Worm (Caenorhabditis elegans) whole organism, late embryonic: Measurements from ENCODE around the gene pxl-1.

Experiments
- K09A11.1 ChIP-seq: sonication (generic microtip); optimal IDR thresholded peaks from 2 replicates; lab custom pipeline; 2017; ENCODE audit warnings: antibody characterized with exemption, mild to moderate bottlenecking, missing genetic modification characterization, missing compliant biosample characterization; ENCODE audit not compliant: insufficient read depth
- ceh-19 ChIP-seq: fragments of 200-800 bp; sonication (Bioruptor generic); optimal IDR thresholded peaks from 2 replicates; lab custom pipeline; 2018; ENCODE audit warnings: mild to moderate bottlenecking, missing genetic modification characterization, missing compliant biosample characterization
- ceh-22 ChIP-seq: sonication (generic microtip); optimal IDR thresholded peaks from 2 replicates; lab custom pipeline; 2017; ENCODE audit warnings: missing biosample characterization, missing genetic modification characterization
- ceh-30 ChIP-seq: fragments of 150-350 bp; optimal IDR thresholded peaks from 2 replicates; lab custom pipeline; 2014; ENCODE audit warnings: missing biosample characterization, missing genetic modification characterization
- ceh-31 ChIP-seq: sonication (generic microtip); optimal IDR thresholded peaks from 2 replicates; lab custom pipeline; 2016; ENCODE audit warnings: missing genetic modification characterization, missing compliant biosample characterization
- ceh-48 ChIP-seq: sonication (generic microtip); optimal IDR thresholded peaks from 2 replicates; lab custom pipeline; 2016; ENCODE audit warnings: missing genetic modification characterization, inconsistent platforms, missing compliant biosample characterization
- ceh-9 ChIP-seq: sonication (generic microtip); optimal IDR thresholded peaks from 2 replicates; lab custom pipeline; 2016; ENCODE audit warnings: mild to moderate bottlenecking, missing genetic modification characterization, inconsistent platforms, missing compliant biosample characterization
- che-1 ChIP-seq: sonication (generic microtip); optimal IDR thresholded peaks from 2 replicates; lab custom pipeline; 2016; ENCODE audit warnings: mild to moderate bottlenecking, missing genetic modification characterization, missing compliant biosample characterization
- dmd-4 ChIP-seq: sonication (generic microtip); optimal IDR thresholded peaks from 2 replicates; lab custom pipeline; 2016; ENCODE audit warnings: borderline replicate concordance, missing genetic modification characterization, missing compliant biosample characterization
- elt-2 ChIP-seq: sonication (generic microtip); optimal IDR thresholded peaks from 2 replicates; lab custom pipeline; 2016; ENCODE audit warnings: missing genetic modification reagents, missing genetic modification characterization, missing compliant biosample characterization
- fax-1 ChIP-seq: sonication (generic microtip); optimal IDR thresholded peaks from 2 replicates; lab custom pipeline; 2016; ENCODE audit warnings: missing genotype, missing genetic modification characterization, missing compliant biosample characterization
- hlh-13 ChIP-seq: fragments of 200-800 bp; sonication (Bioruptor generic); optimal IDR thresholded peaks from 2 replicates; lab custom pipeline; 2018; ENCODE audit warnings: mild to moderate bottlenecking, missing genetic modification characterization, missing compliant biosample characterization
- hlh-15 ChIP-seq: sonication (generic microtip); optimal IDR thresholded peaks from 2 replicates; lab custom pipeline; 2016; ENCODE audit warnings: missing genetic modification characterization, missing compliant biosample characterization
- hlh-30 ChIP-seq: sonication (generic microtip); optimal IDR thresholded peaks from 2 replicates; lab custom pipeline; 2017; ENCODE audit warnings: antibody characterized with exemption, missing genetic modification characterization, missing compliant biosample characterization; ENCODE audit not compliant: insufficient read depth
- hlh-8 ChIP-seq: sonication (generic microtip); optimal IDR thresholded peaks from 2 replicates; lab custom pipeline; 2016; ENCODE audit warnings: missing genotype, missing genetic modification characterization, missing compliant biosample characterization
- lim-6 ChIP-seq: sonication (generic microtip); optimal IDR thresholded peaks from 2 replicates; lab custom pipeline; 2016; ENCODE audit warnings: missing genetic modification characterization, missing compliant biosample characterization
- mec-3 ChIP-seq: sonication (generic microtip); optimal IDR thresholded peaks from 2 replicates; lab custom pipeline; 2016; ENCODE audit warnings: borderline replicate concordance, missing genetic modification characterization, missing compliant biosample characterization
- nfya-1 ChIP-seq: sonication (generic microtip); optimal IDR thresholded peaks from 2 replicates; lab custom pipeline; 2017; ENCODE audit warnings: missing genetic modification characterization, mild to moderate bottlenecking, missing compliant biosample characterization, antibody characterized with exemption, moderate library complexity
- nhr-11 ChIP-seq: fragments of 150-350 bp; optimal IDR thresholded peaks from 2 replicates; lab custom pipeline; 2014; ENCODE audit warnings: missing biosample characterization, missing genetic modification characterization
- pag-3 ChIP-seq: sonication (generic microtip); optimal IDR thresholded peaks from 2 replicates; lab custom pipeline; 2016; ENCODE audit warnings: missing compliant biosample characterization, missing genetic modification characterization, borderline replicate concordance
- pat-9 ChIP-seq: fragments of 200-800 bp; sonication (Bioruptor generic); optimal IDR thresholded peaks from 2 replicates; lab custom pipeline; 2018; ENCODE audit warnings: mild to moderate bottlenecking, missing genetic modification characterization, moderate library complexity, missing compliant biosample characterization
- pax-1 ChIP-seq: fragments of 150-350 bp; optimal IDR thresholded peaks from 2 replicates; lab custom pipeline; 2014; ENCODE audit warnings: missing biosample characterization, missing genetic modification characterization
- pha-4 ChIP-seq: fragments of 150-350 bp; optimal IDR thresholded peaks from 2 replicates; lab custom pipeline; 2018; ENCODE audit warnings: missing biosample characterization, missing genetic modification reagents, missing genetic modification characterization
- pros-1 ChIP-seq: fragments of 150-350 bp; optimal IDR thresholded peaks from 2 replicates; lab custom pipeline; 2014; ENCODE audit warnings: missing biosample characterization, missing genetic modification reagents, missing genetic modification characterization
- ref-2 ChIP-seq: sonication (generic microtip); optimal IDR thresholded peaks from 2 replicates; lab custom pipeline; 2016; ENCODE audit warnings: missing genetic modification characterization, missing compliant biosample characterization
- sox-4 ChIP-seq: sonication (generic microtip); optimal IDR thresholded peaks from 2 replicates; lab custom pipeline; 2017; ENCODE audit warnings: mild to moderate bottlenecking, missing genetic modification characterization, inconsistent platforms, missing compliant biosample characterization
- tbx-2 ChIP-seq: sonication (generic microtip); optimal IDR thresholded peaks from 2 replicates; lab custom pipeline; 2016; ENCODE audit warnings: missing genetic modification characterization, missing compliant biosample characterization
- ttx-3 ChIP-seq: sonication (generic microtip); optimal IDR thresholded peaks from 2 replicates; lab custom pipeline; 2016; ENCODE audit warnings: missing genetic modification reagents, missing genetic modification characterization, missing compliant biosample characterization
- unc-42 ChIP-seq: sonication (generic microtip); optimal IDR thresholded peaks from 2 replicates; lab custom pipeline; 2016; ENCODE audit warnings: missing genotype, missing genetic modification characterization, missing compliant biosample characterization
- unc-55 ChIP-seq: sonication (generic microtip); optimal IDR thresholded peaks from 2 replicates; lab custom pipeline; 2017; ENCODE audit warnings: missing biosample characterization, missing genetic modification reagents, missing genetic modification characterization

Gene pxl-1

DNA sequence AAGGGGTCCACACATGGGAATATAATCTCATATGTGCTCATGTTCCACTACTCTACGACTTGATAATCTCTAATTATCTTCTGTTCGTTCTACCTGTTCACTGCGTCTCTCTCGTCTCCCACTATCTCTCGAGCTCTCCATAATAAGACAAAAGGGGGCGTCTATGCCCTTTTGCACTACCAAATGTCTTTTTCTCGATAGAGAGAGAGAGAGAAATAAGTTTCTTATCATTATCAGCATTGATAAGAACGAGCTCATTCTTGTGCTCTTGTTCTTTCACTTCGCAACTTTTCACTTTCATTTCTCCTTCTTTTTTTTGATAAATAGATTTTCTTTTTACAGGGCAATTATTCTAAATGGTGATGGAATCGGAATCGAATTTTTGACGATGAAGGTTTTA is 20.1 kb upstream of the pxl-1 start:
- TF ChIP-seq nhr-11 (tag; lab: Kevin White, UChicago) (no peak), elt-2 (tag; lab: Kevin White, UChicago) (peak; percentile 94), dmd-4 (no peak)

DNA sequence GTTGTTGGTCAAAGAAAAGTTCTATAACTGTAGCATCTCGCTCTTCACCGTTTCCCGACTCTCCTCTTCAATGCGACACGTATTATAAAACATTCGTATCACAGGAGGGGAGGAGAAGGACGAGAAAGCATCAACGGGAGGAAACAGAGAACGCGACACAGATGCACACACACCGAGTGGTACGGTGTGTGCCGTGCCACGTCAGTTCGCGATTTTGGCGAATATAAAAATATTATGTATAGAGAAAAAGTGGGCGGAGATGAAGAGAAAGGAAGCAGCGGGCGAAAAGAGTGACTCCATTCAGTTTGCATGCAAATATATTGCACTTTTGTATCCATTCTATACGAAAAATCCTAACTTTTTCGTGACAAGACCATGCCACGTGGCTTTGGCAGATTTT is 18.9 kb upstream of the pxl-1 start:
- TF ChIP-seq elt-2 (tag; lab: Kevin White, UChicago) (peak; percentile 5), hlh-8 (no peak), ceh-31 (no peak), nfya-1 (tag; lab: Kevin White, UChicago) (peak; percentile 55)

DNA sequence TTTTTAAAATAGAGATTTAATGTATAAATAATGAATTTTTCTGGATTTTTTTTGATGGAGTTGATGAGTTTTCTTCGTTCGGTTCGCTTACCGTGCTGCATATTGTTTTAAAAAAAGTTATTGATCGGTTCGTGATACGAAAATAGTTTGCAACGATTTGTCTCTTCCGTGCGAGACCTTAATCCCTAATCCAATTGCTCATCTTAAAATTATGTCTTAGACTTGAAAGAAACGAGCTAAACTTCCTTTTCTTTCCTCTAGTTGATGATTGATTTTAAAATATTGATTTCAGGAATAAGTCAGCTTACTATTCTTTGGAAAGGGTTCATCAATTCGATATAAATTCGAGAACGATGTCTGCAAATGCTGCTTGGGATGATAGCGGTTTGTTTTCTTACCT is 12.6 kb upstream of the pxl-1 start, which contains the start of gene C28H8.3:
Gene C28H8.3, plus strand, starts transcription at position 293 of the 400 bp plus-strand sequence.
- TF ChIP-seq ttx-3 (tag; lab: Kevin White, UChicago), result no peak
- no peak for TF ChIP-seq pha-4
- no peak for TF ChIP-seq hlh-13 (GFP tag; lab: Kevin White, UChicago)

DNA sequence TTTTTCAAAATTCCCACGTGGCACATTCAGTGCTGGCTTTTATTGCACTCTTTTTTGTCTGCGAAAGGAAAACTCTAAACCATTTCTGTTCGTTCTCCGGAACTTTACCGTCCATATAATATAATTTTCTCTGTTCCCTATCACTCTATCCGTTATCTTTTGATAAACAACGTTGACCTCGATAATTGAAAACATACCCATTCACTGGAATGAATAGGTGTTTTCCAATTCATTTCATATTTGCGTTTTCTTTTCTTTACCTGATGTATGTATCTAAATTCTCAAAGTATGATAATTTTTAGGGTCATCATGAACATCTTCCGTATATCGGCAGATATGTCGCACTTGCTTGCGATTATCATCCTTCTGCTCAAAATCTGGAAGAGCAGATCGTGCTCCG is 10.9 kb upstream of the pxl-1 start, which contains the start of gene erd-2.2:
Gene erd-2.2, plus strand, starts transcription at position 301 of the 400 bp plus-strand sequence.
- TF ChIP-seq hlh-15 (tag; lab: Kevin White, UChicago), result no peak
- no peak for TF ChIP-seq hlh-8
- no peak for TF ChIP-seq ceh-22 (tag; lab: Kevin White, UChicago)
- TF ChIP-seq lim-6 (tag; lab: Kevin White, UChicago), result no peak
- no peak for TF ChIP-seq pax-1 (tag; lab: Kevin White, UChicago)
- TF ChIP-seq pag-3 (tag; lab: Kevin White, UChicago), result no peak
- no peak for TF ChIP-seq tbx-2 (tag; lab: Kevin White, UChicago)
- TF ChIP-seq fax-1 (tag; lab: Kevin White, UChicago), result no peak
- no peak for TF ChIP-seq ref-2 (tag; lab: Kevin White, UChicago)
- no peak for TF ChIP-seq pros-1 (tag; lab: Kevin White, UChicago)

DNA sequence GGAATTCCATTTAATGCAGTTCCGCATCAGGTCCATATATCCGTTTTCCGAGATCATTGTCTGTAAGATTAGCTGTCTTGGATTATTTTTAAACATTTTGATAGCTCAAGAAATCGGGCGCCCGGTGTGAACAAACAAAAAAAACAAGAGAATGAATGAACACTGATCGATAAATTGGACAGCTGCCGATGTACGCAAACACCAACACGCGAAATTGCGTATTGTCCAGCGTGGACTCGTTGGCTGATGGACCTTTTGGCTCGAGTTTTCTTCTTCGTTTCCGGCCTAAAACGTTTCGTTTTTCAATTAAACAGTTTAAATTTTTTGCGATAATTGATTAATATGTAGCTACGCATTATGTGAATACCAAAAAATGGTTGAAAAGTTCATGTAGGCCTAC is 10.2 kb upstream of the pxl-1 start, which contains the start of gene dpff-1:
Gene dpff-1, minus strand, starts transcription at position 288 of the 400 bp plus-strand sequence.
- TF ChIP-seq mec-3 (tag; lab: Kevin White, UChicago), result no peak
- TF ChIP-seq ceh-48 (tag; lab: Kevin White, UChicago), result peak; percentile 85
- no peak for TF ChIP-seq ttx-3 (tag; lab: Kevin White, UChicago)
- TF ChIP-seq che-1 (tag; lab: Kevin White, UChicago), result no peak
- TF ChIP-seq ref-2 (tag; lab: Kevin White, UChicago), result no peak

DNA sequence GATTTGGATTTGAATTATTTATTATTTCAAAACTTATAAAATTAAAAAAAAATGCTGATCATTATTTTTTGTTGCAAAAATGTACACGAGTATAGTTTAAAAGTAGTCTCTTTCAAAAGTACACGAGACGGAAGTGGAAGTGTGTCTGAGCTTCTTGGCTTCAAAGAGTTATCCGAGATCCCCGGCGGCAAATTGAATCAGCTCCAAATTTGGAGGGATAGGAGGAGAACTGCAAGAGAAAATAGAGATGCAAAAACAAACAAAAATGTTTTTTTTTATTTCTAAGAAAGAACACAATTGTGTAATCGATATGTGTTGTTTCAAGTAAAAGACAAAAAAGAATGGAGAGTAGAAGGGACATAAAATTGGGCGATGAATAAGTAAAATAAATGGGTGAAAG is 6.7 kb upstream of the pxl-1 start:
- TF ChIP-seq ceh-9 (no peak), ceh-31 (no peak), K09A11.1 (tag; lab: Kevin White, UChicago) (no peak), ceh-30 (tag; lab: Kevin White, UChicago) (no peak), pat-9 (tag; lab: Kevin White, UChicago) (no peak), nfya-1 (tag; lab: Kevin White, UChicago) (no peak), unc-42 (tag; lab: Kevin White, UChicago) (peak; percentile 80), ceh-19 (GFP tag; lab: Kevin White, UChicago) (no peak)

DNA sequence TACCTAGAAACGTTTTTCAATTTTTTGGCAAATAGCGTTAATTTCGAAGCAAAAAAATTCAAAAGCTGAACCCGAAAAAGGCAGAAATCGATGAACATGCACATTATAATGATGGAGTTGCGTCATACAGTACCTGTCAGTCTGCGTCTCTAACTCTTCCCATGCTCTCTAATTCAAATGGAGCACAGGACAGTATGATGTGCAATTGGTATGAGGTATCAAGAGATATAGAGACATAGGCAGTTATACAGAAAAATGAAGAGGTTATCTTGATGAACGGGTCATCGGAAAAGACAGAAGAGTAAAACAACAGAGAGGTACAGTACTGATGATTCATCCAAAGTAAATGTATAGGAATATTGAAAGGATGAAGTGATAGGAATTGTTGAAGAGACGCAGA is 4.9 kb upstream of the pxl-1 start:
- TF ChIP-seq hlh-30 (peak; percentile 39), sox-4 (no peak), unc-55 (GFP tag; lab: Kevin White, UChicago) (peak; percentile 8)
